Worm (Caenorhabditis elegans) whole organism, dauer: ENCODE measurements around the gene lhfp-4.

Experiments
- unc-62 ChIP-seq: sonication (generic microtip); optimal IDR thresholded peaks from 2 replicates; lab custom pipeline; 2017; ENCODE audit warnings: missing biosample characterization, missing genetic modification reagents, missing genetic modification characterization

Gene lhfp-4

DNA sequence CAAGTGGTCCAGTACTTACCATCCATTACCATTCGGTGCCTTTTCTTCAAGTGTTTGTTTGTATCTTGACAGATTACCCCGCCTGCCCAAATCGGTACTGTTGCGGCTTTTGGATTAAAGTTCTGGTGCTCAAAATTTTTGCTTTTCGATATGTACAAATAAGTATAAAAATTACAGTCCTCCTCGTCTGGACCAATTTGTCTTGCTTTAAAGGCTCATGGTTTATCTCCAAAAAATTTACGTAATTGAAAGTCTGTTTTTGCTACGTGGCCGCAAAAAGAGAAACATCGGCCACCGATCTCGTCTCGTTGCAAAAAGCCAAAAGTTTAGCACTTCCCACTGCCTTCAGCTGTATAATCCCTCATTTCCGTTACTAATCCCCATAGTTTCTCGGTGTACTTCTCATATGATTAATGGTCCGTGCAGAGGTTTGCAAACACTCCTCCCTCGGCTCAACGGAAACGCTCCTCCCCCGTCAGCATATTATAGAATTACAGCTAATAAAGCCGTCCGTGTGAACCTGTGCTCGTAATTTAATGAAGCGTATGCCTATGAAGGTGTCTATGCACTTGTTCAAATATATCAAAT is 8.0 kb upstream of the lhfp-4 start:
- no peak for TF ChIP-seq unc-62 (GFP tag; lab: Kevin White, UChicago)

- no peak for TF ChIP-seq unc-62 (GFP tag; lab: Kevin White, UChicago)
These were observed 7.3 kb upstream of the lhfp-4 start for ce11 chrIV:17268069-17268468.

- TF ChIP-seq unc-62 (GFP tag; lab: Kevin White, UChicago) = no peak
These were observed 6.8 kb upstream of the lhfp-4 start for ce11 chrIV:17268628-17269027.

DNA sequence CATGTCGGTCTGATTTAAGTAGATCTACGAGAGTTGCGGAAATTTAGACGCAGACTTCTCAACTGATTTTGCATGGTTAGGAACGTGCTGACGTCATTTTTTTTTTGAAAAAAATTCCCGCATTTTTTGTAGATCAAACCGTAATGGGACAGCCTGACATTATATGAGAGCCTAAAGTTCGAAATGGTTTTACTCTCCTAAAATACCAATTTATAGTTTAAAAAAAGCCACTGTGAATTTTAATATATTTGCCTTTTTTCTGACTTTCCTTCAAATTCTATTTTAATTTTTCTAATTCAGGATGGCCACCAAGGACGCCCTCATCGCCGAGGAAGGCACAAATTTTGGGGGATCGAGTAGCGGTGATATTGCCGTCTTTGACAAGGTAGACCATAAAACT is 6.3 kb upstream of the lhfp-4 start, which contains the start of gene atgp-1:
TSS of gene atgp-1 (plus strand) at position 301 of the 400 bp plus-strand sequence.
- TF ChIP-seq unc-62 (GFP tag; lab: Kevin White, UChicago) = no peak

DNA sequence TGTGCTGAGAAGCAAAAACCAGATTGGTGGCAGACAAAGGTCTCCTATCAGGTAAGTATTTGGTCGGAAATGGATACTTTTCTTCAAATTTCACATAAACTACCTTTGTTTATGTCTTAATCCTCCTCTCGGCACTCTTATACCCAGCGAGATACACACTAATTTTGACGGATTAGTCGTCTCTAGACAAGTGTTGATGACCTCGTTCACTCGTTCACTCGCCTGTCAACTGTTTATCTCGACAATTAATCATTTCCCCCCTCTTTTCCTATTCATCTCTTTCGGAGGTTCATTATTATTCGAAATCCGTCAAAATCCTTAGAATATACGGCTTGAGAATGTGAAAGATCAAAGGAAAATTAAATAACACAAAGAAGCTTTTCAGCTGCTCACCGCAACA is 5.7 kb upstream of the lhfp-4 start:
- TF ChIP-seq unc-62 (GFP tag; lab: Kevin White, UChicago) = no peak

ce11 chrIV:17273602-17274110 is 1.7 kb upstream of the lhfp-4 start, which contains the start of gene gln-5:
Gene gln-5 (minus strand): TSS chrIV:17273652.
- no peak for TF ChIP-seq unc-62 (GFP tag; lab: Kevin White, UChicago)

ce11 chrIV:17276705-17277458 is 1.5 kb downstream of the lhfp-4 start, which contains the start of gene clec-196:
Gene clec-196 (plus strand): TSS chrIV:17276956.
- no peak for TF ChIP-seq unc-62 (GFP tag; lab: Kevin White, UChicago)

DNA sequence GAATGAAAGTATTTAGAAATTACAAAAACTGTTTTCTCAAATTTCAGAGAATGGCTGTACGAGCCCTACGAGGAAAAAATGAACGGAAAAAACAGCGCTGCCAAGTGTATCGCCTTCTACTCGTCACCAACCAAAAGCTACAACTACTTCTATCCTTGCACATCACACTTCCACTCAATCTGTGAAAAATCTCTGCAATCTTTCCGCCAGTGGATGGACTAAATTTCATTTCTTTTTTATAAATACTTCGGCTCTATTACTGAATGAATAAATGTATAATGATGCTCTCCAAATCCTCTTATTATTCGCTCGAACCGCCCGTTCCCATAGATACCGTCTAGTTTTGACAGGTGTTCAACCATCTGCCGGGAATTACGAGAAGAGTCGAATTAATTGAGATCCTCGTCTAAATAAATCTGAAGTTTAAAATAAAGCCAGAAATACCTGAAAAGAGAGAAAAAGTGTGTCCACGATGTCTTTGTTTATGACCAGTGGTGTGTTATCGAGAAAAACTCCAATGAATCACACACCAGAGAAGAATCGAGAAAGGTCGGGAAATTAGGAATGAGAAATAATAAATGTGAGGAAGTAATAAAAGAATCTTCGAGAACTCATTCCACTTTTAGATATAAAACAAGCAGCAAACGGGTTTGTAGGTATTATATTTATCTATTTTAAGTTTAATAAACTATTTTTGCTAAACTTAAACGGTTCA is 2.2 kb downstream of the lhfp-4 start:
- no peak for TF ChIP-seq unc-62 (GFP tag; lab: Kevin White, UChicago)

- TF ChIP-seq unc-62 (GFP tag; lab: Kevin White, UChicago) = no peak
These were observed 3.0 kb downstream of the lhfp-4 start for ce11 chrIV:17278363-17278762.

ce11 chrIV:17278861-17279591 is 3.6 kb downstream of the lhfp-4 start, which contains the start of gene hsp-1:
Gene hsp-1 (plus strand): TSS chrIV:17278959.
- TF ChIP-seq unc-62 (GFP tag; lab: Kevin White, UChicago) = no peak

DNA sequence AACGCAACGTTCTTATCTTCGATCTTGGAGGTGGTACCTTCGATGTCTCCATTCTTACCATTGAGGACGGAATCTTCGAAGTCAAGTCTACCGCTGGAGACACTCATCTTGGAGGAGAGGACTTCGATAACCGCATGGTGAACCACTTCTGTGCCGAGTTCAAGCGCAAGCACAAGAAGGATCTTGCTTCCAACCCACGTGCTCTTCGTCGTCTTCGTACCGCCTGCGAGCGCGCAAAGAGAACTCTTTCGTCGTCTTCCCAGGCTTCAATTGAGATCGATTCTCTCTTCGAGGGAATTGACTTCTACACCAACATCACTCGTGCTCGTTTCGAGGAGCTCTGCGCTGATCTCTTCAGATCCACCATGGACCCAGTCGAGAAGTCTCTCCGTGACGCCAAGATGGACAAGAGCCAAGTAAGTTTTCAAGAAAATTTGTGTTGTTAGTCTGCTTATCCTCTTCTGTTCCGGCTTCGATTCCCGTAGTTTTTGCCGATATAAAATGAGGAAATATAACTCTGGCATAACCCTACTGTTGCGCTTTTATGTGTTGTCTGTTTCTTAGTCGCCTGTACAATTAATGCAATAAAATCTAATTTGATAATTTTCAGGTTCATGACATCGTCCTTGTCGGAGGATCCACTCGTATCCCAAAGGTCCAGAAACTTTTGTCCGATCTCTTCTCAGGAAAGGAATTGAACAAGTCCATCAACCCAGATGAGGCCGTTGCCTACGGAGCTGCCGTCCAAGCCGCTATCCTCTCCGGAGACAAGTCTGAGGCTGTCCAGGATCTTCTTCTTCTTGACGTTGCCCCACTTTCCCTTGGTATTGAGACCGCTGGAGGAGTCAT is 4.4 kb downstream of the lhfp-4 start:
- no peak for TF ChIP-seq unc-62 (GFP tag; lab: Kevin White, UChicago)

DNA sequence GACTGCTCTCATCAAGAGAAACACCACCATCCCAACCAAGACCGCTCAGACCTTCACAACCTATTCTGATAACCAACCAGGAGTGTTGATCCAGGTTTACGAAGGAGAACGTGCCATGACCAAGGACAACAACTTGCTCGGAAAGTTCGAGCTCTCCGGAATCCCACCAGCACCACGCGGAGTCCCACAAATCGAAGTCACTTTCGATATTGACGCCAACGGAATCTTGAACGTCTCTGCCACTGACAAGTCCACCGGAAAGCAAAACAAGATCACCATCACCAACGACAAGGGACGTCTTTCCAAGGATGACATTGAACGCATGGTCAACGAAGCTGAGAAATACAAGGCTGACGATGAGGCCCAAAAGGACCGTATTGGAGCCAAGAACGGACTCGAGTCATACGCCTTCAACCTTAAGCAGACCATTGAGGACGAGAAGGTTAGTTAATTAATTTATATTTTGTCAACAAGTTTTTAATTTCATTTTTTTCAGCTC is 5.1 kb downstream of the lhfp-4 start:
- no peak for TF ChIP-seq unc-62 (GFP tag; lab: Kevin White, UChicago)

- no peak for TF ChIP-seq unc-62 (GFP tag; lab: Kevin White, UChicago)
These were observed 6.0 kb downstream of the lhfp-4 start for ce11 chrIV:17281060-17282021.
